Worm (Caenorhabditis elegans): ENCODE results near the gene pfas-1.
A peak's percentile ranks its signal among the peaks of the same experiment; 100 is the strongest.

pfas-1 gene

DNA sequence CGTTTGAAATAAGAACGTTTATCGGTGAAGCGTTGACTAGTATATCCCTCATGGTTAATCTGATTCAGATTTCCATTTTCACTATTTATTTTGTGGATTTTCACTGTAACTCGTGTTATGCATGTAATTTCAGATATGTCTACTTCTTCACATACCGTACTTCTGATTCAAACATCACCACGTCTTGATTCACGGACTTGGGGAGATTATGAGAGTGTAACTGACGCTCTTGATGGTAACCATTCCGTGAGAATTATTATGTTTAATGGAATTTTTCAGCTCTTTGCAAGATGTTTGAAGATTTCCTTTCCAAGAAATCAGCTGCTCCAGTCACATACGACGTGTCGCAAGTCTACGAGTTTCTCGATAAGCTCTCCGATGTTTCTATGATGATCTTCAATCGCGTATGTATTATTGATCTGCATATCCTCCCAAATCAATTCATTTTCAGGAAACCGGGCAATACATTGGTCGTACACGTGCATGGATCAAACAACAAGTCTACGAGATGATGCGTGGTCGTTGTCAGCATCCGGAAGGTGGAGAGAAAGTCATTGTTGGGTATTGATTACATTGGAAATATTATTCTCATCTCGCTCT, 49.9 kb downstream of the pfas-1 start, which contains the start of gene erh-2:
erh-2 (plus strand) TSS at position 134 of the 600 bp plus-strand sequence.
- TF ChIP-seq ama-1 (optimal IDR thresholded peaks at IDR 0.05), result peak; percentile 67
- no peak for TF ChIP-seq sea-1 (GFP tag; conservative IDR thresholded peaks at IDR 0.05)

DNA sequence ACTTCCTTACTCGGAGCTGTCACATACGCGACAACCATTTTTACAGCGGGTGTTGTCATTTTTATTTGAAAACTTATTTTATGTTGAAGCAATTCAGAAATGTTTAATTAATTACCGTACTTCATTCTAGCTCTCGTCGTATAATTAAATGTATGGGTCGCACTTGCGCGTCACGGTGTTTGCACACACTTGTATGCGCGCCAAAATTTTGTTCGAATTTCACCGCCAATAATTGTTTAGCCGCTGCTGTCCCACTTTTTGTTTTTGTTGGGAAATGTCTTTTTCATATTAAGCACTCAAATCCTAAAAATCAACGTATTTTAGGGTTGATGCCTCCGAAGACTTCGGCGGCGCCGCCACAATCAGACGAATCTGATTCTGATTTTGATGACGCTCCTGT, 55.9 kb downstream of the pfas-1 start, which contains the start of the genes F35G12.7 and smc-4:
F35G12.7 (minus strand) TSS at position 154 of the 400 bp plus-strand sequence.
smc-4 (plus strand) TSS at position 325 of the 400 bp plus-strand sequence.
- no peak for TF ChIP-seq pes-1 (GFP tag; IDR thresholded peaks at IDR 0.05)
- no peak for TF ChIP-seq tra-4 (tag; optimal IDR thresholded peaks at IDR 0.05)
- TF ChIP-seq tbx-11 (GFP tag; IDR thresholded peaks at IDR 0.05), result no peak
- 0 out of 2 replicates have a peak, but pooled peaks have one; percentile 60 for TF ChIP-seq scrt-1 (GFP tag; IDR thresholded peaks at IDR 0.05)
- TF ChIP-seq flt-1 (GFP tag; IDR thresholded peaks at IDR 0.05), result peak; percentile 43; the same call in 1 of the 2 replicates
- TF ChIP-seq F13C5.2 (tag; optimal IDR thresholded peaks at IDR 0.05), result peak; percentile 40
- no peak for TF ChIP-seq B0310.2 (tag; optimal IDR thresholded peaks at IDR 0.05)
- TF ChIP-seq hnd-1 (tag; optimal IDR thresholded peaks at IDR 0.05), result no peak
- no peak for TF ChIP-seq ets-7 (tag; optimal IDR thresholded peaks at IDR 0.05)
- TF ChIP-seq hmg-4 (GFP tag; optimal IDR thresholded peaks at IDR 0.05), result peak; percentile 26
- TF ChIP-seq tbx-37 (GFP tag; conservative IDR thresholded peaks at IDR 0.05), result no peak
- no peak for TF ChIP-seq sea-1 (GFP tag; conservative IDR thresholded peaks at IDR 0.05)
- TF ChIP-seq aly-1 (tag; optimal IDR thresholded peaks at IDR 0.05), result no peak

DNA sequence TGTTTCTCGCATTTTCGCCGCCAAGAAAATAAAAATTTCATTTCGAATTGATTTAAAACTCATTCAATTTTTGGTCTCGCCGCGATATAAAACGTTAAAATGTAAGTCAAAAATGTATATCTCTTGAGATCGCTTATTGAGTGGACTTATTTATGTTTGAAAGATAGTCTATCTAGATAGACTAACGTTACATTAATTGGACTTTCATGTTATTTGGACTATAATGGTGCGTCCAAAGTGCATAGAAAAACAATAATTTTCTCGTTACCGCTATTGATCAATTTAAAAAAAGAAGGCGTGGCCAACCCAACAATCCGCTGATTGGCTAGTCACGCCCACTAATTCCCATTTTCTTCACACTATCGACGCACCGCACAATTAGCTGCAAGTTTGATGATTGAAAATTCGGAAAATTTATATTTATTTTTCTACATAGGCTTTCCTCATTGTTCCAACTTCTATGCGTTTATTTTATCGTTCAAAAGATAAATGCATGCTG, 59.0 kb downstream of the pfas-1 start, which contains the start of gene F35G12.5:
F35G12.5 (plus strand) TSS at position 51 of the 499 bp plus-strand sequence.
- no peak for TF ChIP-seq flt-1 (GFP tag; IDR thresholded peaks at IDR 0.05)
- no peak for TF ChIP-seq B0310.2 (tag; optimal IDR thresholded peaks at IDR 0.05)
- no peak for TF ChIP-seq F13C5.2 (tag; optimal IDR thresholded peaks at IDR 0.05)
- TF ChIP-seq pes-1 (GFP tag; IDR thresholded peaks at IDR 0.05), result no peak
- TF ChIP-seq tra-4 (tag; optimal IDR thresholded peaks at IDR 0.05), result no peak
- TF ChIP-seq hmbx-1 (tag; optimal IDR thresholded peaks at IDR 0.05), result no peak
- no peak for TF ChIP-seq ama-1 (optimal IDR thresholded peaks at IDR 0.05)
- TF ChIP-seq aly-1 (tag; optimal IDR thresholded peaks at IDR 0.05), result no peak
- no peak for TF ChIP-seq tbx-37 (GFP tag; conservative IDR thresholded peaks at IDR 0.05)
- TF ChIP-seq hnd-1 (tag; optimal IDR thresholded peaks at IDR 0.05), result no peak
- TF ChIP-seq ceh-13 (GFP tag; optimal IDR thresholded peaks at IDR 0.05), result no peak
- TF ChIP-seq hmg-4 (GFP tag; optimal IDR thresholded peaks at IDR 0.05), result no peak
- TF ChIP-seq scrt-1 (GFP tag; IDR thresholded peaks at IDR 0.05), result no peak
- TF ChIP-seq ets-7 (tag; optimal IDR thresholded peaks at IDR 0.05), result no peak
- TF ChIP-seq ceh-36 (tag; optimal IDR thresholded peaks at IDR 0.05), result no peak

DNA sequence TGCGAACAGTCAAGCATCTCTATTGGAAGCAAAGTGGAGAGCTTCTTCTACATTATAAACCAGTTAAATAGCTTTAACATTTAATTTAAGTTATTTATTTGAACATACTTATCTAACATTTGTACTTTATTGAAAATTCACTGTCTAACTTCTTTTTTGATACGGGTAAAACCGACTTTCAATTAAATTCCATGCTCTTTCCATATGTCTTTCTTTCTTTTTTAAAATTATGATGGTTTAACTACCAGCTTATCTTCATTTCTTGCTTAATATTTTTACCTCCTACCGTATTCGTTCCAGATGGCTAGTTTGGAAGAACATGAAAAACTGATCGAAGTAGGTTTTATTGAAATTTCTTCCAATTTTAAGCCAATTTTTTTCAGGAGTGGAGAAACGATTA, 61.6 kb downstream of the pfas-1 start, which contains the start of gene F35G12.12:
F35G12.12 (plus strand) TSS at position 301 of the 400 bp plus-strand sequence.
- no peak for TF ChIP-seq ceh-13 (GFP tag; optimal IDR thresholded peaks at IDR 0.05)

DNA sequence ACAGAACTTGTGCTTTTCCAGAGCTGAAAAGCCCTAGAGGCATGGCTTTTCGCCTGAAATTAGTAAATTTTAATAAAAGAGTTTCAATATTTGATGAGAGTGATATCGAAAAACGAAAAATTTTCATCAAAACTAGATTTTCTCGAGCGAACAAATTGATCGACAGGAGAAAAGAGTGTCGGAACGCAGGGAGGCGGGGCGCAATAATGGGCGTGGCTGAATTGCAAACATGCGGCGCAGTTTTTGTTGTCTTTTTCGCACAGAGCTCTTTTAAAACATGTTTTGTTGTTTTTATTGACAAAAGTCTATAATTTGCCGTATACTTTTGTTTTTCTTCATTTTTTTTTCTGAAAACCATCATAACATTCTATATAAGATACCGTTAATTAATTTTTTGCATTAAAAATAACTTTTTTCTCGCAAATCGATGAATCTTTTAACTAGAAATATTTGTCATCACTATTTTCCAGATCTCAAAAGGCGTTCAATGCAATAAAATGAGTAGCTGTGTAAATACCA, 64.7 kb downstream of the pfas-1 start, which contains the start of the genes sel-5 and wdr-48:
sel-5 (minus strand) TSS at position 53 of the 519 bp plus-strand sequence.
wdr-48 (plus strand) TSS at position 469 of the 519 bp plus-strand sequence.
- TF ChIP-seq scrt-1 (GFP tag; IDR thresholded peaks at IDR 0.05) (no peak), flt-1 (GFP tag; IDR thresholded peaks at IDR 0.05) (0 out of 2 replicates have a peak, but pooled peaks have one; percentile 16)

Data from whole organism, early embryonic.